Fruit fly (Drosophila melanogaster): Measurements from ENCODE around the gene amx.
A peak's percentile ranks its signal among the peaks of the same experiment; 100 is the strongest.

The amx gene

DNA sequence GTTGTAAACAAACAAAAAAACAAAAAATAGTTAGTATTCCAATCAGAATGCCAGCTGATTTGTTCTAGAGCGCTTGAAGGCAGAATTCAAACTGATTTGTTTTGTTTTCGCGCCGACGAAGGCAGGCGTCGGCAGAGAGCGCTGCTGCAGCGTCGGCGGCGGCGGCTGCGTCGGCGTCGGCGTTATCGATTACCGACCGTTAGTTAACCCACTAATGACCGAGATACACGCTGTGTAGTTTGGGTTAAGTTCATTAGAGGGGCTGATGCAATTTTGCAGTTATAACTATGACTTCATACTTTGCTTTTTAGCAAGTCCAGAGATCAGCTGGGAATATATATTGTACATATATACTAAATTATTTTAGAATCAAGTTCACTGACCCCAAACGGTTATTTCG lies 24.0 kb downstream of the amx start, which contains the start of gene t:
t (minus strand) TSS at position 76 of the 400 bp plus-strand sequence.
- TF ChIP-seq D (optimal IDR thresholded peaks at IDR 0.05) (no peak), D (GFP tag; optimal IDR thresholded peaks at IDR 0.05) (no peak), CG17361 (GFP tag; IDR thresholded peaks at IDR 0.05) (no peak), ro (GFP tag; IDR thresholded peaks at IDR 0.05) (no peak), CG3407 (GFP tag; optimal IDR thresholded peaks at IDR 0.05) (no peak), Poxn (GFP tag; IDR thresholded peaks at IDR 0.05) (no peak), CG12155 (GFP tag; optimal IDR thresholded peaks at IDR 0.05) (no peak), CG10565 (GFP tag; optimal IDR thresholded peaks at IDR 0.05) (no peak), PHDP (tag; optimal IDR thresholded peaks at IDR 0.05) (peak; percentile 5), Dref (GFP tag; IDR thresholded peaks at IDR 0.05) (peak; percentile 33; the same call in 1 of the 2 replicates), nerfin-2 (GFP tag; IDR thresholded peaks at IDR 0.05; ENCODE audit: partially characterized antibody) (no peak), CG4617 (GFP tag; optimal IDR thresholded peaks at IDR 0.05; ENCODE audit: borderline replicate concordance) (no peak), wdn (GFP tag; IDR thresholded peaks at IDR 0.05) (0 out of 2 replicates have a peak, but pooled peaks have one; percentile 13), CG4360 (GFP tag; IDR thresholded peaks at IDR 0.05) (no peak), CG8944 (GFP tag; optimal IDR thresholded peaks at IDR 0.05) (no peak), E2f2 (GFP tag; IDR thresholded peaks at IDR 0.05) (peak; percentile 20; the same call in 1 of the 2 replicates), CG31441 (GFP tag; IDR thresholded peaks at IDR 0.05) (no peak), nau (GFP tag; optimal IDR thresholded peaks at IDR 0.05) (no peak), dmrt11E (tag; optimal IDR thresholded peaks at IDR 0.05) (no peak), CG6683 (GFP tag; optimal IDR thresholded peaks at IDR 0.05) (no peak), tup (GFP tag; optimal IDR thresholded peaks at IDR 0.05) (no peak), CG14860 (GFP tag; IDR thresholded peaks at IDR 0.05; ENCODE audit: partially characterized antibody) (no peak), Gug (GFP tag; IDR thresholded peaks at IDR 0.05) (no peak), Meics (GFP tag; optimal IDR thresholded peaks at IDR 0.05) (peak; percentile 12), onecut (GFP tag; IDR thresholded peaks at IDR 0.05) (peak; percentile 58), ems (GFP tag; optimal IDR thresholded peaks at IDR 0.05) (no peak), h (optimal IDR thresholded peaks at IDR 0.05) (no peak), stc (GFP tag; IDR thresholded peaks at IDR 0.05) (no peak), insv (GFP tag; optimal IDR thresholded peaks at IDR 0.05) (peak in 1 of 2 experiments; percentile 28), chinmo (GFP tag; IDR thresholded peaks at IDR 0.05; ENCODE audit: partially characterized antibody) (0 out of 4 replicates have a peak, but pooled peaks have one; percentile 29), Scr (GFP tag; IDR thresholded peaks at IDR 0.05; ENCODE audit: partially characterized antibody) (peak; percentile 22; the same call in 1 of the 2 replicates), CG3995 (GFP tag; optimal IDR thresholded peaks at IDR 0.05) (no peak), CG2129 (GFP tag; IDR thresholded peaks at IDR 0.05; ENCODE audit: partially characterized antibody) (no peak), CG9609 (GFP tag; optimal IDR thresholded peaks at IDR 0.05) (no peak), hth (optimal IDR thresholded peaks at IDR 0.05) (no peak), Atf3 (GFP tag; optimal IDR thresholded peaks at IDR 0.05) (no peak), CG12104 (GFP tag; optimal IDR thresholded peaks at IDR 0.05) (no peak), CG6791 (GFP tag; IDR thresholded peaks at IDR 0.05; ENCODE audit: partially characterized antibody) (no peak), fd3F (GFP tag; optimal IDR thresholded peaks at IDR 0.05) (no peak), Adf1 (GFP tag; IDR thresholded peaks at IDR 0.05) (peak; percentile 95), cato (GFP tag; optimal IDR thresholded peaks at IDR 0.05; ENCODE audit: borderline replicate concordance) (no peak), CG2889 (GFP tag; IDR thresholded peaks at IDR 0.05) (no peak), GATAe (GFP tag; conservative IDR thresholded peaks at IDR 0.05) (no peak), Dip3 (GFP tag; optimal IDR thresholded peaks at IDR 0.05) (no peak), usp (GFP tag; optimal IDR thresholded peaks at IDR 0.05) (no peak), grau (tag; optimal IDR thresholded peaks at IDR 0.05) (peak; percentile 23), CG11695 (GFP tag; IDR thresholded peaks at IDR 0.05) (no peak), fd102C (GFP tag; optimal IDR thresholded peaks at IDR 0.05) (no peak), CG2712 (tag; optimal IDR thresholded peaks at IDR 0.05) (no peak), CG32532 (GFP tag; IDR thresholded peaks at IDR 0.05) (no peak; the same call in 1 of the 2 replicates), CG12744 (GFP tag; optimal IDR thresholded peaks at IDR 0.05) (no peak), Ravus (GFP tag; IDR thresholded peaks at IDR 0.05) (no peak)

All from whole organism, embryonic.